Fruit fly (Drosophila melanogaster) ovary, adult (tissue): ENCODE data around the gene CG14453.
"Not testable (repeated sequence)": the region's sequence is repeated elsewhere in the genome, so short reads cannot be mapped to it uniquely, and the experiment has no call there.

Source experiments
- CG17801 ChIP-seq: fragments of 200-800 bp; optimal IDR thresholded peaks from 2 replicates; lab custom pipeline; 2019; ENCODE audit warnings: missing biosample characterization, mild to moderate bottlenecking, missing genetic modification characterization, moderate library complexity; ENCODE audit not compliant: partially characterized antibody

The CG14453 gene

dm6 chr3L:22695653-22696052 is 1.8 kb downstream of the CG14453 start, which contains the start of gene CG14452:
Gene CG14452, plus strand, starts transcription at chr3L:22695953.
- no peak for TF ChIP-seq CG17801 (GFP tag; lab: Kevin White, UChicago)

DNA sequence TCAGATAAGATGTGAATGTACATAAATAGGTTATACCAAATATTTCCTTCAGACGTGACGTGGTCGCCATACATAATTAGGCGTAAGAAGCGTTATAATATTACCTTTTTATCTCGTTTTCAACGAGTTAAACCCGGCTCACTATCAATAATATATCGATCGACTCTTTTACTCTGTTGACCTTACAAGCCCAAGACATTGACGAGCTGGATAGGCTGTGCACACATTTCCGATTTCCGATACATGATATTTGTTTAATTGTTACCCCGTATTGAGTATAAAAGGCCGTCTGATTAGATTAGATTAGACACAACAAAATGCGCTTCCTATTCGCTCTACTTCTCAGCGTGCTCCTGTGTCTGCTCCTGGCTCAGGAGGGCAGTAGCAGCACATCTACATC is 3.0 kb downstream of the CG14453 start, which contains the start of gene CG32453:
Gene CG32453 (plus strand): TSS at position 301 of the 400 bp plus-strand sequence.
- not testable (repeated sequence) for TF ChIP-seq CG17801 (GFP tag; lab: Kevin White, UChicago)

DNA sequence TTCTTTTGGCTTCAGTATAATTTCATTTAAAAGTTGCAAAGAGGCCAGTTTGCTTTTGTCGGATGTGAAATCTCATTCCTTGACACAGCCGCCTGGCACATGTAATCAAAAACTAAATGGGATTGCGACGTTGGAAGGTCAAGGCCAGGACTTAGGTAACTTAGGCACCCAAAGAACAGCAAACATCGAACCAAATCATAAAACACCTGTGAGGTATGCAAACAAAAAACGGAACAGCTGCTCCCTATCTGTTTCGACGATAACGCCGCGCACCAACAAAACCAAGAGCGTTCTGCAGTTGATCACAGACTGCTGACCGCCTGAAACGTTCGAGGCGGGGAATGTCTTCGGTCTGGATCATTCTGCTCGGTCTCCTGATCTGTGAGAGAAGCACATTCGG is 5.2 kb downstream of the CG14453 start, which contains the start of gene CG45116:
Gene CG45116 (plus strand): TSS at position 301 of the 400 bp plus-strand sequence.
- TF ChIP-seq CG17801 (GFP tag; lab: Kevin White, UChicago), result no peak

DNA sequence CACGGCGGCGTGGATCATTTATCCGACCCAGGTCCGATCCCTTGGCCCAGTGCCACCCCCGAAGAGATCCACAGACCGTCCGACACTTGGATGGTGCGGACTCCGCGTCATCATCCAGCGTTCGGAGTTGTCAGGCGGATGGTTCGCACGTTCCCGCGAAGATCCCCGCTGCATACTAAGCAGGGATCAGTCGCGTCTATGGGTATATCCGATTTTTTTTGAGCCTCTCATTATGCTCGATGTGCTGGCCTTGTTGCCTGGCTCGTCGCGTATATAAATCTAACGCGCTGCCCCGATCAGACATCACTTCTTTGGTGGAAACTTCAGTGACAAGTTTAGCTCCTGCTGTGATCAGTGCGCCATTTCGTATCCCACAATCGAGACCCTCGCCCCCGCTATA is 18.0 kb downstream of the CG14453 start, which contains the start of gene CG11370:
Gene CG11370 (plus strand): TSS at position 301 of the 400 bp plus-strand sequence.
- no peak for TF ChIP-seq CG17801 (GFP tag; lab: Kevin White, UChicago)

- TF ChIP-seq CG17801 (GFP tag; lab: Kevin White, UChicago), result no peak
These were observed 19.7 kb downstream of the CG14453 start for dm6 chr3L:22713605-22714004.

DNA sequence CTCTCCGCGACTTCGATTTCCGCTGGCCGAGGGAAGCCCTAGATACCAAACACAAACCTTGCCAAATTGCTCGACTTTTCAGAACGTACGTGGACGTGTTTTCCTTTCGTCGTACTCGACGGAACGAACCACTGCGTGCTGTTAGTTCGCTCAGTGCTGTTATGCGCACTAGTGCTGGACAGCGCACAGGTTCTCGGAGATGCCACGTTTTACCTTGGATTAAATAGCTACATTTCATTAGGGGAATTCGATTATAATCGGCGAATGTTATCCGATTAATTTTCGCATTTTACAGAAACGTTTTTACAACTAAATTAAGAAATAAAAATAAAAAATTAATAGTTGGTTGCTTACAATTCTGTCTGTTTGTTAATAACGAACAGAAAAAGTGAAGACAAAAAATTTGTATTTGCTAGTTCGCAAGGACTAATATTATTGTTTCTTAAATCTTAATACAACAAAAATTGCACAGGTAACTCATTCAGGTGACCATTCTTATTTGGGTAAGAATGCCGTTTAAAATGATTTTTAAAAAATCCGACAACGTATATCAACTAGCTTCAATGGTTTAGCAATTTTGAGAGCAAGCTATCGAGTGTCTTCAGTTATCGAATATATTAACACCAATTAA is 23.4 kb downstream of the CG14453 start, which contains the start of the genes ArfGAP3 and CG32452:
Gene ArfGAP3 (minus strand): TSS at position 441 of the 631 bp plus-strand sequence.
Gene CG32452 (plus strand): TSS at position 592 of the 631 bp plus-strand sequence.
- TF ChIP-seq CG17801 (GFP tag; lab: Kevin White, UChicago), result peak; percentile 67

DNA sequence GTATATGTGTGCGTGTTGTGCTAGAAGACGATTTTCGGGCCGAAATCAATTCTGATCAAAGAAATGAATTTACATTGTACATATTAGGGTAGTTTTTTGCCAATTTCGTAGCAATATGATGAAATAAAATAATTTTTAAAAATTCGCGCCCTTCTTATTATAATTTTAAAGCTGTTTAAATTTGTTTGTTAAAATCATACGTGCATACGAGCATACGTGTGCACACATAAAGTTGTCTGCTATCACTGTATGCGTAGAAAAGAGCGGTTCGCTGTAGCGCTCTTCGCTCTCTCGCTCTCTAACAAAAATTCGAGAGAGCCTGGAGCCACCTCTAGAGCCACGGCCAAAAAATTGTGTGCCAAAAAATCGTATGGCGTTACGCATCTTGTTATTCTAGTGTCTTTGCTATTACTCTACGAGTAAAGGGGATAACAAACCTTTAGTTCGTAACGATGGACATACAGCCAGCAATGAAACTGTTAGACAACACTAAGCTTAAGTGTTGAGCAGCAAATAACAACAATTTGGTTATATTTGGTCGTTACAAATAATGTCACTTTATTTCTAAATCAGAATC is 26.9 kb downstream of the CG14453 start, which contains the start of gene mael:
Gene mael (plus strand): TSS at position 510 of the 577 bp plus-strand sequence.
- not testable (repeated sequence) for TF ChIP-seq CG17801 (GFP tag; lab: Kevin White, UChicago)

DNA sequence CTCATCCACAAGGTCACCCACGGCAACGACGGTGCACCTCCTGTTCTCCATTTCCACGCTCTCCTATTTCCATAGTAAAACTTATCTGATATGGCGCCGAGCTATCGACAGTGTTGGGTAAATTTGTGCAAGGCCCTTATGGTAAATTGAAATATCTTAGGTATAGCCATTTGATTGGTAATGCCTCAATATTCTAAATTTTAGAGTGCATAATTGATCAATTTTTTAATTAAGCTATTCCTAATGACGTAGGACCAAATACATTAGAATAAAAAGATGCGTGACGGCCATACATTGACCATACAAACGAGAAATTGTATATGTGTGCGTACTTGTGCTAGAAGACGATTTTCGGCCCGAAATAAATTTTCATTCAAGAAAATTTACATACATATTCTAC is 28.1 kb downstream of the CG14453 start, which contains the start of gene CG14451:
Gene CG14451 (minus strand): TSS at position 101 of the 400 bp plus-strand sequence.
- TF ChIP-seq CG17801 (GFP tag; lab: Kevin White, UChicago), result no peak

- no peak for TF ChIP-seq CG17801 (GFP tag; lab: Kevin White, UChicago)
These were observed 30.3 kb downstream of the CG14453 start for dm6 chr3L:22724046-22724771.

dm6 chr3L:22727739-22728335 is 34.0 kb downstream of the CG14453 start, which contains the start of the genes CG14450 and CG11367:
Gene CG14450, minus strand, starts transcription at chr3L:22727789.
Gene CG11367, plus strand, starts transcription at chr3L:22728111.
- peak; percentile 44 for TF ChIP-seq CG17801 (GFP tag; lab: Kevin White, UChicago)

DNA sequence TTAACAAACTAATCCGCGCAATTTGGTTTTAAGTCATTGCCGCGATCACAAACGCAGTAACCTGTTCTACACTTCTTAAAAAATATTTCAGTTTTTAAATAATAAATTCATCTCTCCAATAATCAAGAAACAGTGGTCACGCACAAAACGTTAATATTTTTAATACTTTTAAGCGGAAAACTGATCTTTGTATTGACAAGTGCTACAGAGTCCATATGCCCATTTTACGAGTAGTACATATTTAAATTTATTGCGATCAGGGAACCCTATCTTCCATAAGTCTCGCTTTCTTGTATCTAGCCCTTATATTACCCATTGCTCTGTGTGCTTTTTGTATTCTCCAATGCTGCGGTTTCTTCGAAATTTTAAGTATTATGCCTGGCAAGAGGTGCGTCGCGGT is 35.6 kb downstream of the CG14453 start, which contains the start of gene CG32454:
Gene CG32454 (plus strand): TSS at position 301 of the 400 bp plus-strand sequence.
- TF ChIP-seq CG17801 (GFP tag; lab: Kevin White, UChicago), result no peak

- no peak for TF ChIP-seq CG17801 (GFP tag; lab: Kevin White, UChicago)
These were observed 37.5 kb downstream of the CG14453 start for dm6 chr3L:22731393-22731792.

dm6 chr3L:22733607-22734006 is 39.7 kb downstream of the CG14453 start:
- no peak for TF ChIP-seq CG17801 (GFP tag; lab: Kevin White, UChicago)
